Fruit fly (Drosophila melanogaster) ovary, adult (tissue): ENCODE results near the gene CG13606.
A peak's percentile ranks its signal among the peaks of the same experiment; 100 is the strongest.

ENCODE experiments used
- CG17801 ChIP-seq: fragments of 200-800 bp; optimal IDR thresholded peaks from 2 replicates; lab custom pipeline; 2019; ENCODE audit warnings: missing biosample characterization, mild to moderate bottlenecking, missing genetic modification characterization, moderate library complexity; ENCODE audit not compliant: partially characterized antibody

Gene CG13606

DNA sequence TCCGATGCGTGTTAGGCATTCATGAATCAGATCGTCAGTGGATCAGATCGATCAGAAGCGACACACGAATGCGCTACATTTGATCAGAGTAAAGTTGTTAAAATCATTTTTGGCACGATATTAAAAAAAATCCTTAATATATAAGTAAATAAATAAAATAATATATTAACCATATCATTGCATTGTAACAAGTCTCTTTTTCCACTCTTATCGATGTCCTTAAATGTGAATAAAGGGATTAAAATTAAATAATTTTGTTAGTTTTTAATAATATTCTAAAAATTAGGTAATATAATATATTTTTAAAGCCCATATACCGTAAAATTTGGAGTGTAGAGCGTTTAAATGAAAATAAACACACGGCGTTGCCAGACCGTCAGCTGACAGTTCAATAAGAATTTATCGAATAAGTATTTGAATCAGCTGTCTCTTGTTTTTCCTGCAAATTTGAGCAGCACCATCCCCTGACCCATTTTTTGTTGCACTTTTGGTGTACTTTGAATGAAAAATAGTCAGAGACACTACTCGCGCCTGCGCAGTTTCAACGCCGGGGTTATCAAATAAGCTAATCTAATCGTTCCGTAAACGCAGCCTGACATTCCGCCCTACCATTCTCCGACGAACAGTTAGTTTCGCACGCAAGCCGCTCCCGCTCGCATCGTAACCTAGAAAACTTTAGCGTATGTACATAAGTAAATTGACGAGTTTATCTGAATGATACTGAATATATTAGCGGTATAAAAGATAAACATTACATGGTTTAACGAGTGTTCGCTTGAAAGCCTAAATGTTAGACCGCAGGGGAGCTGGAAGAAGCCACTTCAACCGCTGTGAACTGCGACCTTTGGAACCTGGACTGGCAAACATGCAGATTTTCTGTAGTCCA is 20.3 kb upstream of the CG13606 start, which contains the start of the genes p38a and CG6178:
p38a (minus strand) TSS at position 398 of the 886 bp plus-strand sequence.
CG6178 (plus strand) TSS at position 424 of the 886 bp plus-strand sequence.
- TF ChIP-seq CG17801 (GFP tag; lab: Kevin White, UChicago) = peak; percentile 99

DNA sequence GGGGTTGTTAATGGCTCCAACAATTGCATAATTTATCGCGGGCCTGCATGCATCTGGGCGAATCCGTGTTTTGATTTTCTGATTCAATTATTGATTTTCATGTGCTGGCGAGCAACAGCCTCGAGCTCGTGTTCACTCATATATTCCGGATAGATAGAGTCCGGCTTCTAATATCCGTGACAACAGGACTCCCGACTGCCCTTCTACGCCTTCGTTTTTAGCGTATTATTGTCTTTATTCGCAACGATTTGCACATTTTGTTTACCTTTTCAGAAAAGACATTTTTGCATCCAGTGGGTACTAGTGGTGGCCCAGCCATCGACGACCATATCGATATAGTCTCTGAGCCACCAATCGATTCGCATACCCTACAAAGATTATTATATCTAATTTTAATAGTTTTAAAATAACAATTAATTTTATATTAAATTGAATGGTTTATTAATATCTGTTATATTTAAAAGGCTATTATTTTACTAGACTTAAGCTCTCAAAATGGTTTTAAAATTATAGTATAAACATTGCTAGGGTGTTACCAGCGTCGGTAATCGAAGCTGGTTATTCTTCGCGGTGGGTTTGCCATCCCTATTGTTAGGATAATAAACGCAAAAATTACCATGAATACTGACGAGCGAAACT is 11.1 kb upstream of the CG13606 start, which contains the start of the genes Myo95E and TBC1d7:
Myo95E (minus strand) TSS at position 326 of the 639 bp plus-strand sequence.
TBC1d7 (plus strand) TSS at position 555 of the 639 bp plus-strand sequence.
- peak; percentile 91 for TF ChIP-seq CG17801 (GFP tag; lab: Kevin White, UChicago)

DNA sequence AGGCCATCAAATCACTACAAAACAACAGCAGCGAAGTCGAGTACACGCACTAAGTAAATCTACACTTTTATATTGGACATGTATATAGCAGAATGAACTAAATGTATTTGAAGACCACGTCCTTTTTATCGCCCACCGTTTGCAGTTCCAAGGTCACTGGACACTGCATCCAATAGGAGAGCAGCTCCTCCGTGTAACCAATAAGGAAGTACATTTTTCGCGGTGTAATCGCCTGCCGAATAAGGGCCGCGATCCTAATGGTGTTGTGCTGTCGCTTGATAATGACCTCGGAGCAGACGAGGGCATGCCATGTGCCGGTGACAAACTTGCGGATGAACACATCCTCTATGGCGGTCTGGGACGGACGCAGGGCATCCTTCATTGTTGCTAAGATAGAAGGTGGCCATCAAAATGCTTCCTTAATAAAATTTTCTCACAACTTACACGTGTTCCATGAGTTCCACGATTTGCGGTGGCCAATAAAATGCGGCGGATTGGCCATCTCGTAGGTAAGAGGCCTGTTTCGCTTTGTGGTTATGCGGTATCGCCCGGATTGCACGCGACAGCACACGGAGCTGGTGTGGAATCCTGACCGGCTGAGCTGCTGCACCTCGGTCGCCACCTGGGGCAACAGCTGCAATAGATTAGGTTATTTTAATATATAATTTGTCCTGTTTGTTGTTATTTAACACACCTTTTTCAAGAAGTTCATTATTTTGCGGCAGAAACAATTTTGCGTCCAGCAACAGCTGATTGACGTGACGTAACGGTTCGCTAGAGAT is 9.5 kb upstream of the CG13606 start, which contains the start of gene mRpS24:
mRpS24 (minus strand) TSS at position 772 of the 782 bp plus-strand sequence.
- TF ChIP-seq CG17801 (GFP tag; lab: Kevin White, UChicago) = no peak

DNA sequence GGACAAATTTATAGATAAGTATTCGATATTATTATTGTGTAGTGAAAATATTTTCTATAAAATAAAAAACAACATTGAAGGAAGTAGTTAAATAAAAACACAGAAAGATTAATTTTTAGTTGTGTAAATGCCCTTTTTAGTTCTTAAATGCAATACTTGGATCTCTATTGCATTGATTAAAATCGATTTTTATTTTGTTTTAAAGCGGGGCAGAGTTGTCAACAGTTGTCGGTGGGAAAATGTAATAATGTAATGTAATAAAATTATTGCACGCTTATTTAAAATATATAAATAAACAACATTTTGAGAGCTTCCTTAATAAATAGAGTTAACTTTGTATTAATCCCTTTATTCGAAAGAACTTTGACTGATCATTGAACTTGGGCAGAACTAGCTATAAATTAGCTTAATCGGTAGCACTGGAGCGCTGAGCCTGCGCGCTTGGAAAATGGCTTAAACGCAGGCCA is 8.8 kb upstream of the CG13606 start, which contains the start of gene Apc2:
Apc2 (plus strand) TSS at position 411 of the 467 bp plus-strand sequence.
- TF ChIP-seq CG17801 (GFP tag; lab: Kevin White, UChicago) = peak; percentile 50

DNA sequence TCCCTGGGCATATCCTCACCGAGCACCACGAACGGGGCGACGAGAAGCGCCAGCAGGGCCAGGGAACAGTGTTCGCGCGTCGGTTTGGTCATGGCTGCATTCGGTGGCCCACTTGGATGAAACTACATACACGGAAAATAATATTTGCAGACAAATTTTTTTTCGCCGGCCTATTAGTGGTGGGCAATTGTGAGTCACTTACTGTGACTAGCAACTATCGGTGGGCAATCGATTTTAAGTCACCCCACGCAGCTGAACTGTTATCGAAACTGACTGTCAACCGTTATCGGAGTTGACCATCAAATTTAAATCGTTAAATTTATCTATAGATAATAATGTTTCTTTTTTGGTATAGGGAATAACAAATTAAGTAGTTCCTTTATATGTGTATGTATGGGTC is 3.1 kb upstream of the CG13606 start, which contains the start of gene CG5510:
CG5510 (minus strand) TSS at position 201 of the 400 bp plus-strand sequence.
- peak; percentile 60 for TF ChIP-seq CG17801 (GFP tag; lab: Kevin White, UChicago)

DNA sequence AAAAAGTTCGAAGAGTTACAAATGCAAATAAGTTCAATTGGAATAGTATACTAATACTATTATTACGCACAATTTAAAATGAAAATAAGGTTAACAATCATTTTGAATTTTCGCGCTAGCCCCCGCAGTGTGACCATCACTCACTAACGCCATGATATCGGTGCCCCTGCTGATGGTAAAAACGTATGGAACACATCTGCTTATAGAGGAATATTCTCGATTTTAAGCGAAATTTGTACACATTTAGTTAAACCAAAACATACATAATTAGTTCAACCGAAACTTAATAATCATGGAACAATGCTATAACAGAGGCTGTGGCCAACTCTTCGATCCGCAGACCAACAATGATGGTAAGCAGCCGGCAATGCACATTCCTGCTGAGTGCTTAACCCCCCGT is 13.8 kb downstream of the CG13606 start, which contains the start of gene mora:
mora (plus strand) TSS at position 172 of the 400 bp plus-strand sequence.
- no peak for TF ChIP-seq CG17801 (GFP tag; lab: Kevin White, UChicago)

DNA sequence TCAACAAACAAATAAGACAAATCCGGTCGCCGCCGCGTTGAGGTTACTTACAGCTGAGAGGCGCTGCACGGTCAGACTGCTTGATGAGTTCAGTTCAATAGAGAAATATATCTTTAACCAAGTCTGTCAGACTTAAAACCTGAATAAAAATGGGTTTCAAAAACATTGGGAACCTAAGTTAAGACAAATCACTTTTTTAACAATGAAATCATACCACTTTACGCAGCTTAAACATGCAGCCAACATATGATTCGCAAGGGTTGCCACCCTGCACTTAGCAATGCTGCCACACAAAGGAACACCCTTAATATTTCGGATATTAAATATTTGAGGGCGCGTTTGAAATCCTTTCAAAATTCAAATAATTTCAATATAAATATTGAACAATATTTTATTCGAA is 16.2 kb downstream of the CG13606 start, which contains the start of gene CG5515:
CG5515 (minus strand) TSS at position 278 of the 400 bp plus-strand sequence.
- peak; percentile 92 for TF ChIP-seq CG17801 (GFP tag; lab: Kevin White, UChicago)

DNA sequence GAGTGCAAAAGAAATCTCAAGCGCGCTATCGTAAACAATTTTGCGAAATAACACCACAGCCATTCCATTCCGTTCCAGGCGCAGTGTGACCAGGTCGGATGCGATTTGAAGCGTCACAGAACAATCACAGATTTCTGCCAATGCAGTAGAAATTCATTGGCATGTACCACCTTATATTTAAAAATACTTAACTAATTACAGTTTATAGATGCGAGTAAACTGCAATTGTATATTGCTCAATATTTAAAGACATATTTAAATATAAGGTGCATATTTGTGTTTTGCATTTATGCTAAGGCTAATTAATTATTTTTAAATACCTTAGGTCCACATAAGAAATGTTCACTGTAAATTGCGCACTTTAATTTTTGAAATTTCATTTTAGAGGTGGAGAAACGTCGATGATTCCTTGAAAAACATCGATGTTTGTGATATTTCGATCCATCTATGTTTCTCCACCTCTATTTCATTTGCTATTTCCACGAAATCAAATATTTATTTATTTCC is 21.0 kb downstream of the CG13606 start, which contains the start of the genes SMC6 and CG6204:
SMC6 (minus strand) TSS at position 51 of the 507 bp plus-strand sequence.
CG6204 (plus strand) TSS at position 460 of the 507 bp plus-strand sequence.
- peak; percentile 93 for TF ChIP-seq CG17801 (GFP tag; lab: Kevin White, UChicago)

DNA sequence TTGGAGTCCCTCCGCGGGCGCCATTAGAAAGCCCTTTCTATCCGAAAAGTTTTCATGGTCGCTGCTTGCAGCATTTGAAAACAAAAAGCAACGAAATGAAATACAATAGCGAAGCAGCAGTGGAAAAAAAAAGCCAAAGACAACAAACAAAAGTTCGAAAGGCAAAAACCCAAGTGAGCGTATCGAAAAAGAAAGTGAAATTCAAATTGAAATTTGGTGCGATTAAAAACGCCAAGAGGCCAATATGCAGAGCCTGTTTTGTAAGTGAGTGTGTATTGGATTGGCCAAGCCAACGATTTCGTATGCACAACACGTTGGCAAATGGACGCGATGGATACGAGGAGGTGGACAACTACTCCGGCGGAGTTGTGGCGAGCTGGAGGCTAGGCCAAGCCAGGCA is 30.3 kb downstream of the CG13606 start:
- TF ChIP-seq CG17801 (GFP tag; lab: Kevin White, UChicago) = no peak

DNA sequence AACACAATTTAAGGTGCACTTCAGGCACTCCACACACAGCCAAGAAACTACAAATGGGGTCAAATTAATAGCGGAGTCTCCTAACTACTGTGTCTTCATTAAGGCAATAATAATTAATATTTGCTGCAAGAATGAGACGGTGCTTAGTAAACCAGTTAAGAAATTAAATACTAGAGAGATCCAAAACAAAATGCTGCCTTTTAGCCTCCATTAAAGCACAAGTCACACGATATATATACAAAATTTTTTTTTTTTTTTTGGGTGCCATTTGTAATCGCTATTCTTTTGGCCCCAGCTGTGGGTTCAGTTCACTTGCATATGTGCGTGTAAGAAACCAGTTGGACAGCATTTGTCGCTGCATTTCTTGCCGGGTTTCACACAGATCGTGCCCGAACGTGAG is 31.0 kb downstream of the CG13606 start:
- no peak for TF ChIP-seq CG17801 (GFP tag; lab: Kevin White, UChicago)

DNA sequence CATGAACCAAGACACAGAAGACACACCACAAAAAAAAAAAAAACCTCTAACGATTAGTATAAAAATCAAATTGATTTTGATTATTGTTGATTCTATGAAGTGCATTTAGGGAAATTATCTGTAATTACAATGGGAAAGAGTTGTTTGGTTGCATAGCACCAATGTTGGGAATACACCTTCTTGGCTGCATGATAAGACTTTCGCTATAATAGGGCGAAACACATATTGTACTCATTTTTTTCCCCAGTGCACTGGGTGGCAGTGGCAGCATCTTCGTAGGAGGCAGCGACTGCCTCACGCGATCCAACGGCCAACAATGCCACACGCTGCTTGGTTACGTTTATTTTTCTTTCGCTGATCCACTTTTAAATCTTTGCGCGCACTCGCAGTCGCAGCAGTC is 31.6 kb downstream of the CG13606 start:
- TF ChIP-seq CG17801 (GFP tag; lab: Kevin White, UChicago) = no peak

DNA sequence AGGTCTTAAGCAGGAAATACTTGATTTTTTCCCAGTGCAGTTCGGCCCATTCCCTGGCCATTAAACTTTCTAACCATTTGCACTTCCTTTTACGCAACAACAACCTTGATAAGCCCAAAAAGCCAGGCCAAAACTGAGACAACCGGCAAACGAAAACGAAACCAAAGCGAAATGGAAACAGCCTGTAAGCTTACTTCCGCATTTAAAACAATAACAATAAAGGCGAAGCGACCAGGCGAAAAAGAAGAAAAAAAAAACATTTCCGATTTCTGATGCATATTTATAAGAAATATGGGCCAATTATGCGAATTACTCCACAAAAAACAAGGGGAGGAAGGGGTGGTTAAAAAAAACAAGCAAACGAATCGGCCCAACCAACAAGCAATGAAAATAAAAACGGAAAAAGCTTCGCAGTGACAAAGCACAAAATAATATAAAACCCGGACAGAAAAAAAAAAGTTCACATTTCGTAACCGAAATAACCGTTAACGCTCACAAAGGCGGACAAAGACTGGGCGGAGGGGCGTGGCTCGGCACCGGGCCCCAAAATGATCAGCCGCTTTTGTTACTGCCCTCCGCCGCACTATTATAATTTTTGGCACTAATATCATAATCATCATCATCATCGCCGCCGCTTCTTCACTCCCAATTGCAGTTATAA is 32.9 kb downstream of the CG13606 start:
- peak; percentile 18 for TF ChIP-seq CG17801 (GFP tag; lab: Kevin White, UChicago)

DNA sequence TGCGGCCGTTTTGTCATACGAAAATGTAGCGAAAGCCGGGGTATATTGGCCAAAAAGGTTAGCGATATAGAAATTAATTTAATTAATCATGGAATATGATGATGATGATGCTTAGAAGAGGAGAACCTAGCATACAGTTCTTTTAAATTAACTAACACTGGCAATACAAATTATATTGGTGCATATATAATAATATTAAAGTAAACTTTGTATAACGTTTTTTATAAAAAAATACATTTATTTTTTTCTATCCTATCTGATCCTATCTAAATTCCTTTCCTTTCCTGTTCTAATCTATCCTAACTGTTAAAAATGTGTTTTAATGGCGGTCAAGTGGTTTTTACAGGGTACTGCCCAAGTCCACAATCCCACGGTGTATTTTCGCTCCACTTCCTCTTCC is 33.5 kb downstream of the CG13606 start:
- no peak for TF ChIP-seq CG17801 (GFP tag; lab: Kevin White, UChicago)
